Fruit fly (Drosophila melanogaster) S2 (cell line): ENCODE results near the gene frma.

Experiments
- CG8478 ChIP-seq: fragments of >200 bp; optimal IDR thresholded peaks from 2 replicates; lab custom pipeline; 2018
- CTCF ChIP-seq, 2 experiments: fragments of >200 bp; optimal IDR thresholded peaks; 2 replicates each; lab custom pipeline; 2018

DNA sequence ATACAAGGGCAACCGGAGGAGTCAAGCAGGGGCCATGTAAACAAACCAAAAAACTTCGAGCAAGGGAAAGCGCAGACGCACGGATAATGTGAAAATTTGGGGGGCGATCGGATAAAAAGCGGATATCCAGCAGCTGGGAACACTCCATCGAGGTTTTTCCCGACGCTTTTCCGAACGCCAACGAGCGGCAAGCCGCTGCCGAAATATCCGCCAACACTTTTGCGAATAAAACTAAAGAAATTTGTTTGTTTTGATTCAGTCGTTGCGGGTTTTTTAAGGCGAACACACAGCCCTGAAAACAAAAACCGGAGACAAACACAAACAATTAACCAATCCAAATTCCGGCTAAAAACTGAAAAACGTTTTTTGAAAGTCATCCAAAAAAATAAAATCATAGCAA is 49.4 kb downstream of the frma start, which contains the start of gene SPR:
- TF ChIP-seq CTCF (optimal IDR thresholded peaks at IDR 0.05; lab: Kevin White, UChicago) (no peak), CG8478 (lab: Kevin White, UChicago) (no peak)
